Fruit fly (Drosophila melanogaster) whole organism, embryonic: ENCODE measurements around the gene CG34301.
A peak's percentile ranks its signal among the peaks of the same experiment; 100 is the strongest.

Experiments
- Antp ChIP-seq: fragments of 200-800 bp; sonication (Bioruptor generic); optimal IDR thresholded peaks from 3 replicates; lab custom pipeline; 2016; ENCODE audit warnings: missing biosample characterization, missing genetic modification characterization
- Asciz ChIP-seq: fragments of 200-800 bp; sonication (Bioruptor generic); optimal IDR thresholded peaks from 2 replicates; lab custom pipeline; 2017; ENCODE audit warnings: missing biosample characterization, mild to moderate bottlenecking, missing genetic modification characterization, missing genetic modification reagents
- B-H2 ChIP-seq: fragments of 200-800 bp; sonication (Bioruptor generic); optimal IDR thresholded peaks from 2 replicates; lab custom pipeline; 2018; ENCODE audit warnings: missing biosample characterization, mild to moderate bottlenecking, missing genetic modification characterization
- CG10147 ChIP-seq: fragments of 200-800 bp; sonication (Bioruptor generic); optimal IDR thresholded peaks from 2 replicates; lab custom pipeline; 2019; ENCODE audit warnings: missing biosample characterization, mild to moderate bottlenecking, missing genetic modification characterization, moderate library complexity
- CG11723 ChIP-seq: fragments of 200-800 bp; sonication (Bioruptor generic); optimal IDR thresholded peaks from 2 replicates; lab custom pipeline; 2017; ENCODE audit warnings: missing biosample characterization, mild to moderate bottlenecking, missing genetic modification characterization
- CG12391 ChIP-seq: fragments of 200-800 bp; sonication (Bioruptor generic); optimal IDR thresholded peaks from 3 replicates; lab custom pipeline; 2018; ENCODE audit warnings: missing biosample characterization, mild to moderate bottlenecking, missing genetic modification characterization, moderate library complexity
- CG12769 ChIP-seq: fragments of 200-800 bp; sonication (Bioruptor generic); optimal IDR thresholded peaks from 2 replicates; lab custom pipeline; 2019; ENCODE audit warnings: missing biosample characterization, mild to moderate bottlenecking, missing genetic modification characterization, moderate library complexity
- CG17612 ChIP-seq: fragments of 200-800 bp; sonication (Bioruptor generic); IDR thresholded peaks from 2 replicates; pipeline ENCODE4 v1.3.6; 2022; ENCODE audit warnings: missing biosample characterization, missing genetic modification characterization
- CG18599 ChIP-seq: fragments of 200-800 bp; sonication (Bioruptor generic); optimal IDR thresholded peaks from 3 replicates; lab custom pipeline; 2017; ENCODE audit warnings: missing biosample characterization, missing genetic modification characterization, mild to moderate bottlenecking, moderate library complexity, missing genetic modification reagents
- CG18764 ChIP-seq: fragments of 200-800 bp; sonication (Bioruptor generic); optimal IDR thresholded peaks from 3 replicates; lab custom pipeline; 2016; ENCODE audit warnings: missing biosample characterization, missing genetic modification characterization
- CG4282 ChIP-seq: fragments of 200-800 bp; sonication (Bioruptor generic); optimal IDR thresholded peaks from 2 replicates; lab custom pipeline; 2016; ENCODE audit warnings: missing biosample characterization, missing genetic modification characterization
- CG4617 ChIP-seq: fragments of 200-800 bp; sonication (Bioruptor generic); optimal IDR thresholded peaks from 3 replicates; lab custom pipeline; 2016; ENCODE audit warnings: missing biosample characterization, missing genetic modification characterization, borderline replicate concordance
- CG4820 ChIP-seq: fragments of 200-800 bp; sonication (Bioruptor generic); optimal IDR thresholded peaks from 3 replicates; lab custom pipeline; 2016; ENCODE audit warnings: missing biosample characterization, missing genetic modification characterization
- CG6175 ChIP-seq: fragments of 200-800 bp; sonication (Bioruptor generic); IDR thresholded peaks from 3 replicates; pipeline ENCODE4 v1.3.6; 2022; ENCODE audit warnings: missing biosample characterization, missing genetic modification characterization
- CG6854 ChIP-seq: fragments of 200-800 bp; sonication (Bioruptor generic); optimal IDR thresholded peaks from 3 replicates; lab custom pipeline; 2017; ENCODE audit warnings: missing biosample characterization, mild to moderate bottlenecking, missing genetic modification characterization
- CG7987 ChIP-seq: fragments of 200-800 bp; sonication (Bioruptor generic); optimal IDR thresholded peaks from 2 replicates; lab custom pipeline; 2018; ENCODE audit warnings: missing biosample characterization, mild to moderate bottlenecking, missing genetic modification characterization, moderate library complexity
- CG8290 ChIP-seq, 3 experiments: fragments of 200-800 bp; sonication (Bioruptor generic); optimal IDR thresholded peaks; 2 replicates each; lab custom pipeline; 2016 to 2019; ENCODE audit warnings: missing biosample characterization in 3 of 3, missing genetic modification characterization in 3 of 3, mild to moderate bottlenecking in 2 of 3, moderate library complexity in 1 of 3
- CTCF ChIP-seq: fragments of 200-800 bp; sonication (Bioruptor generic); optimal IDR thresholded peaks from 2 replicates; lab custom pipeline; 2017; ENCODE audit warnings: missing biosample characterization, mild to moderate bottlenecking, missing genetic modification characterization, moderate library complexity
- Chrac-16 ChIP-seq: fragments of 200-800 bp; sonication (Bioruptor generic); optimal IDR thresholded peaks from 3 replicates; lab custom pipeline; 2016; ENCODE audit warnings: missing biosample characterization, missing genetic modification characterization
- CrebB ChIP-seq: fragments of 200-800 bp; sonication (Bioruptor generic); optimal IDR thresholded peaks from 3 replicates; lab custom pipeline; 2018; ENCODE audit warnings: missing biosample characterization, mild to moderate bottlenecking, missing genetic modification characterization
- Dbx ChIP-seq: fragments of 200-800 bp; sonication (Bioruptor generic); IDR thresholded peaks from 3 replicates; pipeline ENCODE4 v1.3.6; 2022; ENCODE audit warnings: missing biosample characterization, missing genetic modification characterization
- Gsc ChIP-seq: fragments of 200-800 bp; sonication (Bioruptor generic); IDR thresholded peaks from 2 replicates; pipeline ENCODE4 v1.3.6; 2022; ENCODE audit warnings: missing biosample characterization, missing genetic modification characterization
- Lpt ChIP-seq: fragments of >200 bp; optimal IDR thresholded peaks from 2 replicates; lab custom pipeline; 2018; ENCODE audit warnings: missing biosample characterization, missing genetic modification characterization
- Oli ChIP-seq: fragments of 200-800 bp; sonication (Bioruptor generic); optimal IDR thresholded peaks from 2 replicates; lab custom pipeline; 2018; ENCODE audit warnings: missing biosample characterization, mild to moderate bottlenecking, missing genetic modification characterization, moderate library complexity
- PHDP ChIP-seq: fragments of 200-800 bp; sonication (Bioruptor generic); optimal IDR thresholded peaks from 3 replicates; lab custom pipeline; 2018; ENCODE audit warnings: missing biosample characterization, mild to moderate bottlenecking, missing genetic modification characterization, moderate library complexity
- Sox102F ChIP-seq: fragments of 200-800 bp; sonication (Bioruptor generic); optimal IDR thresholded peaks from 2 replicates; lab custom pipeline; 2018; ENCODE audit warnings: missing biosample characterization, mild to moderate bottlenecking, missing genetic modification characterization, moderate library complexity
- Usf ChIP-seq: fragments of 200-800 bp; sonication (Bioruptor generic); optimal IDR thresholded peaks from 2 replicates; lab custom pipeline; 2017; ENCODE audit warnings: missing genotype, missing biosample characterization, missing genetic modification characterization
- cato ChIP-seq: fragments of 200-800 bp; sonication (Bioruptor generic); optimal IDR thresholded peaks from 2 replicates; lab custom pipeline; 2016; ENCODE audit warnings: missing biosample characterization, missing genetic modification characterization, borderline replicate concordance
- chm ChIP-seq: fragments of 200-800 bp; sonication (Bioruptor generic); IDR thresholded peaks from 2 replicates; pipeline ENCODE4 v1.3.6; 2022; ENCODE audit warnings: missing biosample characterization, missing genetic modification characterization
- ci ChIP-seq: fragments of 200-800 bp; sonication (Bioruptor generic); IDR thresholded peaks from 3 replicates; pipeline ENCODE4 v1.3.6; 2022; ENCODE audit warnings: missing biosample characterization, missing genetic modification characterization
- cwo ChIP-seq: fragments of 200-800 bp; sonication (Bioruptor generic); optimal IDR thresholded peaks from 3 replicates; lab custom pipeline; 2017; ENCODE audit warnings: missing biosample characterization, missing genetic modification characterization, mild to moderate bottlenecking, moderate library complexity, missing genetic modification reagents
- dan ChIP-seq: fragments of 200-800 bp; sonication (Bioruptor generic); IDR thresholded peaks from 2 replicates; pipeline ENCODE4 v1.3.6; 2022; ENCODE audit warnings: missing biosample characterization, missing genetic modification characterization
- ems ChIP-seq: fragments of 200-800 bp; sonication (Bioruptor generic); optimal IDR thresholded peaks from 3 replicates; lab custom pipeline; 2016; ENCODE audit warnings: missing biosample characterization, missing genetic modification characterization
- eve ChIP-seq, 2 experiments: fragments of >200 bp; optimal IDR thresholded peaks; 2 replicates each; lab custom pipeline; 2017; ENCODE audit warnings: missing biosample characterization in 2 of 2, missing genetic modification characterization in 2 of 2
- gce ChIP-seq: fragments of 200-800 bp; sonication (Bioruptor generic); IDR thresholded peaks from 3 replicates; pipeline ENCODE4 v1.3.6; 2022; ENCODE audit warnings: missing biosample characterization, missing genetic modification characterization
- grn ChIP-seq: fragments of 200-800 bp; sonication (Bioruptor generic); optimal IDR thresholded peaks from 3 replicates; lab custom pipeline; 2017; ENCODE audit warnings: missing biosample characterization, missing genetic modification characterization
- gro ChIP-seq: fragments of 200-800 bp; sonication (Bioruptor generic); optimal IDR thresholded peaks from 2 replicates; lab custom pipeline; 2016; ENCODE audit warnings: missing biosample characterization, missing genetic modification characterization
- hbn ChIP-seq: fragments of 200-800 bp; sonication (Bioruptor generic); IDR thresholded peaks from 2 replicates; pipeline ENCODE4 v1.3.6; 2022; ENCODE audit warnings: missing biosample characterization, missing genetic modification characterization; ENCODE audit not compliant: partially characterized antibody
- inv ChIP-seq: fragments of 200-800 bp; sonication (Bioruptor generic); IDR thresholded peaks from 2 replicates; pipeline ENCODE4 v1.3.6; 2022; ENCODE audit warnings: missing biosample characterization, missing genetic modification characterization; ENCODE audit not compliant: partially characterized antibody
- mirr ChIP-seq: fragments of 200-800 bp; sonication (Bioruptor generic); optimal IDR thresholded peaks from 3 replicates; lab custom pipeline; 2018; ENCODE audit warnings: missing biosample characterization, mild to moderate bottlenecking, missing genetic modification characterization
- org-1 ChIP-seq: fragments of 200-800 bp; sonication (Bioruptor generic); optimal IDR thresholded peaks from 2 replicates; lab custom pipeline; 2017; ENCODE audit warnings: missing biosample characterization, missing genetic modification characterization
- otp ChIP-seq: fragments of 200-800 bp; sonication (Bioruptor generic); IDR thresholded peaks from 3 replicates; pipeline ENCODE4, ENCODE4 v1.3.6; 2022; ENCODE audit warnings: missing biosample characterization, missing genetic modification characterization
- pnt ChIP-seq: fragments of 200-800 bp; sonication (Bioruptor generic); optimal IDR thresholded peaks from 3 replicates; lab custom pipeline; 2016; ENCODE audit warnings: missing biosample characterization, missing genetic modification characterization
- ranshi ChIP-seq: fragments of 200-800 bp; sonication (Bioruptor generic); IDR thresholded peaks from 2 replicates; pipeline ENCODE4 v1.3.6; 2022; ENCODE audit warnings: missing biosample characterization, missing genetic modification characterization
- stwl ChIP-seq: fragments of 200-800 bp; sonication (Bioruptor generic); optimal IDR thresholded peaks from 3 replicates; lab custom pipeline; 2018; ENCODE audit warnings: missing biosample characterization, mild to moderate bottlenecking, missing genetic modification characterization, moderate library complexity
- sug ChIP-seq: fragments of 200-800 bp; optimal IDR thresholded peaks from 2 replicates; lab custom pipeline; 2019; ENCODE audit warnings: missing biosample characterization, mild to moderate bottlenecking, missing genetic modification characterization, moderate library complexity
- trh ChIP-seq: fragments of 200-800 bp; sonication (Bioruptor generic); optimal IDR thresholded peaks from 2 replicates; lab custom pipeline; 2016; ENCODE audit warnings: missing biosample characterization, missing genetic modification characterization
- unpg ChIP-seq: fragments of 200-800 bp; sonication (Bioruptor generic); optimal IDR thresholded peaks from 3 replicates; lab custom pipeline; 2018; ENCODE audit warnings: missing biosample characterization, mild to moderate bottlenecking, missing genetic modification characterization, moderate library complexity

Gene CG34301

dm6 chr3R:8808518-8808921 is 35.3 kb downstream of the CG34301 start (continued):
- TF ChIP-seq Oli (tag; lab: Kevin White, UChicago) (peak; percentile 73), CG17612 (no peak), CG11723 (peak; percentile 49), CG18764 (GFP tag; lab: Kevin White, UChicago) (peak; percentile 68), CG4282 (no peak), pnt (GFP tag; lab: Kevin White, UChicago) (peak; percentile 57), Usf (peak; percentile 77), eve (GFP tag; optimal IDR thresholded peaks at IDR 0.05; lab: Kevin White, UChicago) (peak in 1 of 2 experiments; percentile 71), CG12391 (tag; lab: Kevin White, UChicago) (peak; percentile 90), hbn (no peak), org-1 (GFP tag; lab: Kevin White, UChicago) (peak; percentile 51), trh (GFP tag; lab: Kevin White, UChicago) (peak; percentile 20), stwl (peak; percentile 61), CG4820 (GFP tag; lab: Kevin White, UChicago) (peak; percentile 73), Asciz (peak; percentile 56), CTCF (GFP tag; lab: Kevin White, UChicago) (no peak), CG10147 (no peak), chm (GFP tag; lab: Robert Waterston, UW) (no peak), CG6854 (no peak), CG6175 (GFP tag; lab: Robert Waterston, UW) (no peak), otp (peak; percentile 57; the same call in 1 of the 3 replicates), ems (GFP tag; lab: Kevin White, UChicago) (no peak), gce (GFP tag; lab: Robert Waterston, UW) (no peak), dan (GFP tag; lab: Robert Waterston, UW) (no peak; the same call in 1 of the 2 replicates), Chrac-16 (GFP tag; lab: Kevin White, UChicago) (peak; percentile 83), ranshi (0 out of 2 replicates have a peak, but pooled peaks have one; percentile 6), PHDP (tag; lab: Kevin White, UChicago) (peak; percentile 51)
- TF ChIP-seq, all 482 proteins: peak for 253

dm6 chr3R:8809712-8810111 is 36.5 kb downstream of the CG34301 start:
- TF ChIP-seq mirr (GFP tag; lab: Kevin White, UChicago) (peak; percentile 57), gro (GFP tag; lab: Kevin White, UChicago) (peak; percentile 27), cwo (GFP tag; lab: Kevin White, UChicago) (peak; percentile 91), inv (no peak), CG8290 (GFP tag; optimal IDR thresholded peaks at IDR 0.05; lab: Kevin White, UChicago) (no peak), CG8290 (tag; optimal IDR thresholded peaks at IDR 0.05; lab: Kevin White, UChicago) (peak in 1 of 2 experiments; percentile 24), Gsc (GFP tag; lab: Robert Waterston, UW) (no peak), sug (tag; lab: Kevin White, UChicago) (peak; percentile 54), CG7987 (GFP tag; lab: Kevin White, UChicago) (peak; percentile 49), Lpt (GFP tag; lab: Kevin White, UChicago) (no peak), unpg (GFP tag; lab: Kevin White, UChicago) (no peak), cato (GFP tag; lab: Kevin White, UChicago) (no peak), CG12769 (tag; lab: Kevin White, UChicago) (peak; percentile 20), B-H2 (GFP tag; lab: Kevin White, UChicago) (peak; percentile 16), Antp (GFP tag; lab: Kevin White, UChicago) (no peak), CG18599 (GFP tag; lab: Kevin White, UChicago) (peak; percentile 19), CrebB (tag; lab: Kevin White, UChicago) (peak; percentile 7), ci (GFP tag; lab: Robert Waterston, UW) (peak; percentile 44; the same call in 1 of the 3 replicates), Dbx (no peak), CG4617 (GFP tag; lab: Kevin White, UChicago) (no peak), grn (GFP tag; lab: Kevin White, UChicago) (peak; percentile 46), Sox102F (GFP tag; lab: Kevin White, UChicago) (no peak)
- TF ChIP-seq, all 482 proteins: peak for 12
